Worm (Caenorhabditis elegans): ENCODE results near the gene nhr-46.
A peak's percentile ranks its signal among the peaks of the same experiment; 100 is the strongest.

ce11 chrIV:5753954-5754543 lies 3.6 kb downstream of the nhr-46 start:
- TF ChIP-seq ceh-43 (GFP tag; optimal IDR thresholded peaks at IDR 0.05) (no peak), ces-1 (GFP tag; optimal IDR thresholded peaks at IDR 0.05) (peak; percentile 36), nhr-12 (tag; optimal IDR thresholded peaks at IDR 0.05) (no peak), mep-1 (tag; optimal IDR thresholded peaks at IDR 0.05) (peak; percentile 60), lsy-2 (tag; optimal IDR thresholded peaks at IDR 0.05) (peak; percentile 32), unc-39 (tag; optimal IDR thresholded peaks at IDR 0.05) (no peak), bed-3 (GFP tag; optimal IDR thresholded peaks at IDR 0.05) (no peak), nhr-2 (tag; optimal IDR thresholded peaks at IDR 0.05) (peak; percentile 23), sptf-1 (tag; optimal IDR thresholded peaks at IDR 0.05) (peak; percentile 11)

All from whole organism, mixed stage, embryonic.